Fruit fly (Drosophila melanogaster) whole organism, embryonic: Measurements from ENCODE around the gene CG9171.
A peak's percentile ranks its signal among the peaks of the same experiment; 100 is the strongest.

Experiments
- BEAF-32 ChIP-seq: fragments of 200-800 bp; sonication (Bioruptor generic); optimal IDR thresholded peaks from 3 replicates; lab custom pipeline; 2017; ENCODE audit warnings: missing biosample characterization, missing genetic modification characterization, mild to moderate bottlenecking, moderate library complexity, missing genetic modification reagents
- Bgb ChIP-seq: fragments of 200-800 bp; sonication (Bioruptor generic); IDR thresholded peaks from 2 replicates; pipeline ENCODE4 v1.3.6; 2022; ENCODE audit warnings: missing biosample characterization, missing genetic modification characterization; ENCODE audit not compliant: partially characterized antibody
- CG11560 ChIP-seq: fragments of 200-800 bp; sonication (Bioruptor generic); IDR thresholded peaks from 3 replicates; pipeline ENCODE4 v1.3.6; 2022; ENCODE audit warnings: missing biosample characterization, missing genetic modification characterization
- CG12942 ChIP-seq: fragments of 200-800 bp; sonication (Bioruptor generic); optimal IDR thresholded peaks from 3 replicates; lab custom pipeline; 2016; ENCODE audit warnings: missing biosample characterization, missing genetic modification characterization
- CG13775 ChIP-seq: fragments of 200-800 bp; sonication (Bioruptor generic); optimal IDR thresholded peaks from 3 replicates; lab custom pipeline; 2017; ENCODE audit warnings: missing biosample characterization, mild to moderate bottlenecking, missing genetic modification characterization
- CG14441 ChIP-seq: fragments of 200-800 bp; sonication (Bioruptor generic); IDR thresholded peaks from 2 replicates; pipeline ENCODE4 v1.3.6; 2022; ENCODE audit warnings: missing biosample characterization, missing genetic modification characterization
- CG14860 ChIP-seq: fragments of 200-800 bp; sonication (Bioruptor generic); IDR thresholded peaks from 3 replicates; pipeline ENCODE4 v1.3.6; 2022; ENCODE audit warnings: missing biosample characterization, missing genetic modification characterization; ENCODE audit not compliant: partially characterized antibody
- CG15514 ChIP-seq: fragments of 200-800 bp; sonication (Bioruptor generic); optimal IDR thresholded peaks from 3 replicates; lab custom pipeline; 2017; ENCODE audit warnings: missing biosample characterization, missing genetic modification characterization, mild to moderate bottlenecking, moderate library complexity, missing genetic modification reagents
- CG1603 ChIP-seq: fragments of 200-800 bp; sonication (Bioruptor generic); optimal IDR thresholded peaks from 2 replicates; lab custom pipeline; 2019; ENCODE audit warnings: missing biosample characterization, mild to moderate bottlenecking, missing genetic modification characterization, moderate library complexity
- CG17186 ChIP-seq: fragments of 200-800 bp; sonication (Bioruptor generic); optimal IDR thresholded peaks from 3 replicates; lab custom pipeline; 2017; ENCODE audit warnings: missing biosample characterization, missing genetic modification reagents, missing genetic modification characterization
- CG18262 ChIP-seq: fragments of 200-800 bp; optimal IDR thresholded peaks from 3 replicates; lab custom pipeline; 2019; ENCODE audit warnings: missing biosample characterization, mild to moderate bottlenecking, missing genetic modification characterization, moderate library complexity
- CG18619 ChIP-seq: fragments of 200-800 bp; sonication (Bioruptor generic); optimal IDR thresholded peaks from 3 replicates; lab custom pipeline; 2017; ENCODE audit warnings: missing biosample characterization, mild to moderate bottlenecking, missing genetic modification characterization
- CG34376 ChIP-seq: fragments of 200-800 bp; sonication (Bioruptor generic); optimal IDR thresholded peaks from 2 replicates; lab custom pipeline; 2018; ENCODE audit warnings: missing biosample characterization, mild to moderate bottlenecking, missing genetic modification characterization
- CG6791 ChIP-seq: fragments of 200-800 bp; sonication (Bioruptor generic); IDR thresholded peaks from 3 replicates; pipeline ENCODE4 v1.3.6; 2022; ENCODE audit warnings: missing biosample characterization, missing genetic modification characterization; ENCODE audit not compliant: partially characterized antibody
- CG7271 ChIP-seq: fragments of 200-800 bp; sonication (Bioruptor generic); optimal IDR thresholded peaks from 2 replicates; lab custom pipeline; 2018; ENCODE audit warnings: missing biosample characterization, mild to moderate bottlenecking, missing genetic modification characterization, moderate library complexity
- CG7963 ChIP-seq: fragments of 200-800 bp; sonication (Bioruptor generic); IDR thresholded peaks from 3 replicates; pipeline ENCODE4 v1.3.6; 2022; ENCODE audit warnings: missing biosample characterization, missing genetic modification characterization; ENCODE audit not compliant: partially characterized antibody
- CG8765 ChIP-seq: fragments of 200-800 bp; sonication (Bioruptor generic); IDR thresholded peaks from 2 replicates; pipeline ENCODE4 v1.3.6; 2022; ENCODE audit warnings: missing biosample characterization, missing genetic modification characterization
- CHES-1-like ChIP-seq: fragments of 200-800 bp; sonication (Bioruptor generic); optimal IDR thresholded peaks from 2 replicates; lab custom pipeline; 2016; ENCODE audit warnings: missing biosample characterization, missing genetic modification characterization
- CoRest ChIP-seq: fragments of 200-800 bp; sonication (Bioruptor generic); optimal IDR thresholded peaks from 3 replicates; lab custom pipeline; 2018; ENCODE audit warnings: missing biosample characterization, mild to moderate bottlenecking, missing genetic modification characterization, moderate library complexity
- Dll ChIP-seq: fragments of 200-800 bp; sonication (Bioruptor generic); IDR thresholded peaks from 4 replicates; pipeline ENCODE4 v1.3.6; 2022; ENCODE audit warnings: missing biosample characterization, missing genetic modification characterization; ENCODE audit not compliant: partially characterized antibody
- Doc3 ChIP-seq: fragments of 200-800 bp; sonication (Bioruptor generic); IDR thresholded peaks from 3 replicates; pipeline ENCODE4 v1.3.6; 2022; ENCODE audit warnings: missing biosample characterization, missing genetic modification characterization; ENCODE audit not compliant: partially characterized antibody
- Dp ChIP-seq: fragments of 200-800 bp; sonication (Bioruptor generic); optimal IDR thresholded peaks from 2 replicates; lab custom pipeline; 2018; ENCODE audit warnings: missing biosample characterization, mild to moderate bottlenecking, missing genetic modification characterization, moderate library complexity
- Dref ChIP-seq: fragments of 200-800 bp; sonication (Bioruptor generic); IDR thresholded peaks from 2 replicates; pipeline ENCODE4 v1.3.6; 2022; ENCODE audit warnings: missing biosample characterization, missing genetic modification characterization
- E2f2 ChIP-seq: fragments of 200-800 bp; sonication (Bioruptor generic); IDR thresholded peaks from 2 replicates; pipeline ENCODE4 v1.3.6; 2022; ENCODE audit warnings: missing biosample characterization, missing genetic modification characterization
- HLH4C ChIP-seq: fragments of 200-800 bp; sonication (Bioruptor generic); IDR thresholded peaks from 3 replicates; pipeline ENCODE4 v1.3.6; 2022; ENCODE audit warnings: missing biosample characterization, missing genetic modification characterization; ENCODE audit not compliant: partially characterized antibody
- HmgZ ChIP-seq: fragments of 200-800 bp; sonication (Bioruptor generic); optimal IDR thresholded peaks from 2 replicates; lab custom pipeline; 2018; ENCODE audit warnings: missing biosample characterization, mild to moderate bottlenecking, missing genetic modification characterization
- MESR4 ChIP-seq: fragments of 200-800 bp; sonication (Bioruptor generic); optimal IDR thresholded peaks from 2 replicates; lab custom pipeline; 2018; ENCODE audit warnings: missing biosample characterization, mild to moderate bottlenecking, missing genetic modification characterization, moderate library complexity
- Mrtf ChIP-seq: fragments of 200-800 bp; sonication (Bioruptor generic); IDR thresholded peaks from 3 replicates; pipeline ENCODE4 v1.3.6; 2022; ENCODE audit warnings: missing biosample characterization, missing genetic modification characterization
- Neu2 ChIP-seq: fragments of 200-800 bp; sonication (Bioruptor generic); optimal IDR thresholded peaks from 3 replicates; lab custom pipeline; 2016; ENCODE audit warnings: missing biosample characterization, missing genetic modification characterization, borderline replicate concordance
- Scr ChIP-seq: fragments of 200-800 bp; sonication (Bioruptor generic); IDR thresholded peaks from 2 replicates; pipeline ENCODE4 v1.3.6; 2022; ENCODE audit warnings: missing biosample characterization, missing genetic modification characterization; ENCODE audit not compliant: partially characterized antibody
- Sry-δ ChIP-seq: fragments of 200-800 bp; sonication (Bioruptor generic); optimal IDR thresholded peaks from 2 replicates; lab custom pipeline; 2016; ENCODE audit warnings: missing biosample characterization, missing genetic modification characterization
- Stat92E ChIP-seq, 3 experiments: fragments of >200 bp in 2 of 3; fragments of 200-800 bp in 1 of 3; sonication (Bioruptor generic) in 1 of 3; optimal IDR thresholded peaks; 2 replicates each; lab custom pipeline; 2017 to 2019; ENCODE audit warnings: missing biosample characterization in 3 of 3, missing genetic modification characterization in 3 of 3, mild to moderate bottlenecking in 1 of 3, moderate library complexity in 1 of 3
- amos ChIP-seq: fragments of 200-800 bp; sonication (Bioruptor generic); IDR thresholded peaks from 2 replicates; pipeline ENCODE4 v1.3.6; 2022; ENCODE audit warnings: missing biosample characterization, missing genetic modification characterization; ENCODE audit not compliant: partially characterized antibody
- bbx ChIP-seq: fragments of 200-800 bp; sonication (Bioruptor generic); IDR thresholded peaks from 2 replicates; pipeline ENCODE4 v1.3.6; 2022; ENCODE audit warnings: missing biosample characterization, missing genetic modification characterization; ENCODE audit not compliant: partially characterized antibody
- grn ChIP-seq: fragments of 200-800 bp; sonication (Bioruptor generic); optimal IDR thresholded peaks from 3 replicates; lab custom pipeline; 2017; ENCODE audit warnings: missing biosample characterization, missing genetic modification characterization
- hbn ChIP-seq: fragments of 200-800 bp; sonication (Bioruptor generic); IDR thresholded peaks from 2 replicates; pipeline ENCODE4 v1.3.6; 2022; ENCODE audit warnings: missing biosample characterization, missing genetic modification characterization; ENCODE audit not compliant: partially characterized antibody
- ken ChIP-seq: fragments of 200-800 bp; sonication (Bioruptor generic); IDR thresholded peaks from 3 replicates; pipeline ENCODE4 v1.3.6; 2022; ENCODE audit warnings: missing biosample characterization, missing genetic modification characterization
- pzg ChIP-seq: fragments of 200-800 bp; sonication (Bioruptor generic); optimal IDR thresholded peaks from 3 replicates; lab custom pipeline; 2018; ENCODE audit warnings: missing biosample characterization, mild to moderate bottlenecking, missing genetic modification characterization, moderate library complexity
- sens ChIP-seq: fragments of 200-800 bp; sonication (Bioruptor generic); peaks from one replicate; lab custom pipeline; 2016; ENCODE audit warnings: missing biosample characterization, missing genetic modification characterization
- sqz ChIP-seq: fragments of 200-800 bp; sonication (Bioruptor generic); optimal IDR thresholded peaks from 3 replicates; lab custom pipeline; 2018; ENCODE audit warnings: missing biosample characterization, mild to moderate bottlenecking, missing genetic modification characterization
- tna ChIP-seq: fragments of 200-800 bp; sonication (Bioruptor generic); IDR thresholded peaks from 2 replicates; pipeline ENCODE4 v1.3.6; 2022; ENCODE audit warnings: missing biosample characterization, missing genetic modification characterization; ENCODE audit not compliant: partially characterized antibody
- unc-4 ChIP-seq: fragments of 200-800 bp; sonication (Bioruptor generic); IDR thresholded peaks from 2 replicates; pipeline ENCODE4 v1.3.6; 2022; ENCODE audit warnings: missing biosample characterization, missing genetic modification characterization; ENCODE audit not compliant: partially characterized antibody
- vnd ChIP-seq: fragments of 200-800 bp; sonication (Bioruptor generic); IDR thresholded peaks from 3 replicates; pipeline ENCODE4 v1.3.6; 2022; ENCODE audit warnings: missing biosample characterization, missing genetic modification characterization; ENCODE audit not compliant: partially characterized antibody

The CG9171 gene

dm6 chr2L:5723859-5724475, 76.1 kb downstream of the CG9171 start (continued):
- TF ChIP-seq CG13775 (GFP tag; lab: Kevin White, UChicago): peak; percentile 9
- TF ChIP-seq CG1603 (tag; lab: Kevin White, UChicago): peak; percentile 67
- TF ChIP-seq CG17186 (GFP tag; lab: Kevin White, UChicago): peak; percentile 4
- no peak for TF ChIP-seq CG18619
- peak; percentile 55 for TF ChIP-seq CG15514 (GFP tag; lab: Kevin White, UChicago)

- TF ChIP-seq CG6791 (GFP tag; lab: Robert Waterston, UW) (peak; percentile 46; the same call in 1 of the 3 replicates), BEAF-32 (peak; percentile 52), CG8765 (no peak), Dref (GFP tag; lab: Robert Waterston, UW) (peak; percentile 69), CHES-1-like (GFP tag; lab: Kevin White, UChicago) (peak; percentile 34), CG7271 (tag; lab: Kevin White, UChicago) (no peak), CG18262 (no peak), Mrtf (GFP tag; lab: Robert Waterston, UW) (no peak), CG14860 (GFP tag; lab: Robert Waterston, UW) (peak; percentile 54; the same call in 1 of the 3 replicates), unc-4 (GFP tag; lab: Robert Waterston, UW) (peak; percentile 64), Scr (GFP tag; lab: Robert Waterston, UW) (peak; percentile 61), amos (GFP tag; lab: Robert Waterston, UW) (peak; percentile 55), HLH4C (GFP tag; lab: Robert Waterston, UW) (peak; percentile 79), bbx (GFP tag; lab: Robert Waterston, UW) (peak; percentile 67), CG12942 (GFP tag; lab: Kevin White, UChicago) (no peak), CoRest (tag; lab: Kevin White, UChicago) (no peak), ken (GFP tag; lab: Robert Waterston, UW) (no peak), hbn (GFP tag; lab: Robert Waterston, UW) (peak; percentile 73), grn (GFP tag; lab: Kevin White, UChicago) (peak; percentile 70), HmgZ (tag; lab: Kevin White, UChicago) (peak; percentile 2), CG7963 (GFP tag; lab: Robert Waterston, UW) (peak; percentile 51; the same call in 1 of the 3 replicates), Bgb (GFP tag; lab: Robert Waterston, UW) (peak; percentile 47; the same call in 1 of the 2 replicates), Dp (GFP tag; lab: Kevin White, UChicago) (peak; percentile 87), sens (GFP tag; lab: Kevin White, UChicago) (peak; percentile 43), Neu2 (peak; percentile 66), vnd (GFP tag; lab: Robert Waterston, UW) (peak; percentile 15; the same call in 1 of the 3 replicates), pzg (GFP tag; lab: Kevin White, UChicago) (peak; percentile 27), CG14441 (GFP tag; lab: Robert Waterston, UW) (0 out of 2 replicates have a peak, but pooled peaks have one; percentile 7), Doc3 (GFP tag; lab: Robert Waterston, UW) (peak; percentile 75), sqz (GFP tag; lab: Kevin White, UChicago) (no peak), CG11560 (tag; lab: Robert Waterston, UW) (no peak), Stat92E (GFP tag; optimal IDR thresholded peaks at IDR 0.05; lab: Kevin White, UChicago) (peak in 1 of 3 experiments; percentile 21), Sry-δ (peak; percentile 74), CG34376 (GFP tag; lab: Kevin White, UChicago) (peak; percentile 80), Dll (peak; percentile 80), tna (GFP tag; lab: Robert Waterston, UW) (peak; percentile 49; the same call in 1 of the 2 replicates), MESR4 (GFP tag; lab: Kevin White, UChicago) (peak; percentile 13), E2f2 (GFP tag; lab: Robert Waterston, UW) (peak; percentile 90)
These were observed 79.4 kb downstream of the CG9171 start, which contains the start of the genes CG11149 and sip1 for dm6 chr2L:5720407-5721228. Gene CG11149 (minus strand): TSS chr2L:5720899. Gene sip1 (plus strand): TSS chr2L:5721051.
